Fruit fly (Drosophila melanogaster): ENCODE data around the gene CG2246.

DNA sequence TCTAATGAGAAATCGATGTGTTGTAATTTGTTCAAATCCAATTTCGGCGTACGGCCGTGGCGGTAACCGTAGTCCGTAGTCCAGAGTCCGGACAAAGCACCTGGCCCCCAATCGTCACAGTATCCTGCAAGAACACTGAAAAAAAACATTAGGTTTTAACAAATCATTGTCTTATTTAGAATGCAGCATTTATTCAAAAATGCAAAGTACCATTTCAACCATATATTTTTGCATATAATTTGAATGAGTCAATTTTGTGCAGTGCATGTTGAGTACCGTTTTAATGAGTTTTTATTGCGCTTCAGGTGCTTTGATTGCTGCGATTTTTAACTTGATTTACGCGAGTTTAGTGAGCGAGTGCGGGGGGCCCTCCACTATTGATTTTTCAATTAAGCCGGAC, 40.1 kb downstream of the CG2246 start:
- TF ChIP-seq trh (GFP tag; optimal IDR thresholded peaks at IDR 0.05) (no peak), run (tag; optimal IDR thresholded peaks at IDR 0.05) (no peak), CG12104 (GFP tag; optimal IDR thresholded peaks at IDR 0.05) (no peak), fru (optimal IDR thresholded peaks at IDR 0.05) (no peak), CG10543 (GFP tag; optimal IDR thresholded peaks at IDR 0.05) (no peak), pnt (GFP tag; optimal IDR thresholded peaks at IDR 0.05) (no peak)

All from whole organism, embryonic.